Worm (Caenorhabditis elegans) whole organism, mixed stage, embryonic: Measurements from ENCODE around the gene gars-1.

Experiments
- M03D4.4 ChIP-seq: sonication (generic microtip); optimal IDR thresholded peaks from 2 replicates; lab custom pipeline; 2017; ENCODE audit warnings: mild to moderate bottlenecking, missing genetic modification characterization, missing compliant biosample characterization
- bed-3 ChIP-seq: fragments of 200-800 bp; sonication (Bioruptor generic); optimal IDR thresholded peaks from 3 replicates; lab custom pipeline; 2018; ENCODE audit warnings: mild to moderate bottlenecking, missing genetic modification characterization, moderate library complexity, missing compliant biosample characterization
- blmp-1 ChIP-seq: fragments of 150-350 bp; optimal IDR thresholded peaks from 2 replicates; lab custom pipeline; 2014; ENCODE audit warnings: missing biosample characterization, missing genetic modification characterization
- ceh-39 ChIP-seq: fragments of 150-350 bp; optimal IDR thresholded peaks from 2 replicates; lab custom pipeline; 2014; ENCODE audit warnings: missing biosample characterization, missing genetic modification characterization
- ceh-43 ChIP-seq: fragments of 200-800 bp; sonication (Bioruptor generic); optimal IDR thresholded peaks from 2 replicates; lab custom pipeline; 2018; ENCODE audit warnings: mild to moderate bottlenecking, missing genetic modification characterization, moderate library complexity, missing compliant biosample characterization
- ceh-83 ChIP-seq: fragments of 200-800 bp; sonication (Bioruptor generic); optimal IDR thresholded peaks from 2 replicates; lab custom pipeline; 2018; ENCODE audit warnings: mild to moderate bottlenecking, missing genetic modification characterization, missing compliant biosample characterization
- ces-1 ChIP-seq: fragments of 150-350 bp; optimal IDR thresholded peaks from 2 replicates; lab custom pipeline; 2014; ENCODE audit warnings: missing biosample characterization, missing genetic modification reagents, missing genetic modification characterization
- cnd-1 ChIP-seq: fragments of 200-800 bp; sonication (Bioruptor generic); optimal IDR thresholded peaks from 2 replicates; lab custom pipeline; 2018; ENCODE audit warnings: mild to moderate bottlenecking, missing genetic modification characterization, missing compliant biosample characterization
- drap-1 ChIP-seq: fragments of 200-800 bp; sonication (Bioruptor generic); optimal IDR thresholded peaks from 3 replicates; lab custom pipeline; 2018; ENCODE audit warnings: mild to moderate bottlenecking, missing genetic modification characterization, missing compliant biosample characterization
- elt-1 ChIP-seq: sonication (generic microtip); optimal IDR thresholded peaks from 2 replicates; lab custom pipeline; 2017; ENCODE audit warnings: missing genetic modification characterization, mild to moderate bottlenecking, missing compliant biosample characterization, antibody characterized with exemption, moderate library complexity, borderline replicate concordance; ENCODE audit not compliant: insufficient read depth
- elt-3 ChIP-seq: fragments of 150-350 bp; optimal IDR thresholded peaks from 2 replicates; lab custom pipeline; 2014; ENCODE audit warnings: missing biosample characterization, missing genetic modification characterization
- flh-1 ChIP-seq: fragments of 200-800 bp; sonication (Bioruptor generic); optimal IDR thresholded peaks from 2 replicates; lab custom pipeline; 2018; ENCODE audit warnings: mild to moderate bottlenecking, missing genetic modification characterization, moderate library complexity, missing compliant biosample characterization
- ham-2 ChIP-seq: fragments of 200-800 bp; sonication (Bioruptor generic); optimal IDR thresholded peaks from 2 replicates; lab custom pipeline; 2018; ENCODE audit warnings: mild to moderate bottlenecking, missing genetic modification characterization, missing compliant biosample characterization
- hlh-1 ChIP-seq: fragments of 150-350 bp; optimal IDR thresholded peaks from 2 replicates; lab custom pipeline; 2014; ENCODE audit warnings: missing biosample characterization, missing genetic modification reagents, missing genetic modification characterization
- lin-13 ChIP-seq: fragments of 150-350 bp; optimal IDR thresholded peaks from 2 replicates; lab custom pipeline; 2014; ENCODE audit warnings: missing biosample characterization, missing genetic modification characterization
- lin-32 ChIP-seq: fragments of 200-800 bp; sonication (Bioruptor generic); optimal IDR thresholded peaks from 2 replicates; lab custom pipeline; 2018; ENCODE audit warnings: mild to moderate bottlenecking, missing genetic modification characterization, missing compliant biosample characterization
- lsy-2 ChIP-seq: fragments of 150-350 bp; optimal IDR thresholded peaks from 2 replicates; lab custom pipeline; 2014; ENCODE audit warnings: missing biosample characterization, missing genetic modification characterization
- mab-5 ChIP-seq: fragments of 150-350 bp; optimal IDR thresholded peaks from 2 replicates; lab custom pipeline; 2014; ENCODE audit warnings: missing biosample characterization, missing genetic modification characterization
- mep-1 ChIP-seq: fragments of 150-350 bp; optimal IDR thresholded peaks from 2 replicates; lab custom pipeline; 2017; ENCODE audit warnings: missing biosample characterization, missing genetic modification reagents, missing genetic modification characterization, inconsistent platforms
- mls-2 ChIP-seq: sonication (generic microtip); optimal IDR thresholded peaks from 2 replicates; lab custom pipeline; 2016; ENCODE audit warnings: mild to moderate bottlenecking, missing genetic modification characterization, moderate library complexity, missing compliant biosample characterization
- nhr-12 ChIP-seq: fragments of 150-350 bp; optimal IDR thresholded peaks from 2 replicates; lab custom pipeline; 2014; ENCODE audit warnings: missing biosample characterization, missing genetic modification characterization
- nhr-2 ChIP-seq: fragments of 150-350 bp; optimal IDR thresholded peaks from 2 replicates; lab custom pipeline; 2014; ENCODE audit warnings: missing biosample characterization, missing genetic modification characterization
- nhr-237 ChIP-seq: fragments of 150-350 bp; optimal IDR thresholded peaks from 2 replicates; lab custom pipeline; 2014; ENCODE audit warnings: missing biosample characterization, missing genetic modification characterization
- nhr-28 ChIP-seq: fragments of 150-350 bp; optimal IDR thresholded peaks from 2 replicates; lab custom pipeline; 2014; ENCODE audit warnings: missing biosample characterization, missing genetic modification characterization
- nhr-76 ChIP-seq: sonication (generic microtip); optimal IDR thresholded peaks from 2 replicates; lab custom pipeline; 2017; ENCODE audit warnings: missing biosample characterization, missing genetic modification characterization
- pha-4 ChIP-seq: fragments of 150-350 bp; optimal IDR thresholded peaks from 2 replicates; lab custom pipeline; 2018; ENCODE audit warnings: missing biosample characterization, missing genetic modification reagents, missing genetic modification characterization
- sem-2 ChIP-seq: fragments of 200-800 bp; sonication (Bioruptor generic); optimal IDR thresholded peaks from 2 replicates; lab custom pipeline; 2018; ENCODE audit warnings: mild to moderate bottlenecking, missing genetic modification characterization, missing compliant biosample characterization
- snpc-4 ChIP-seq: fragments of 150-350 bp; optimal IDR thresholded peaks from 2 replicates; lab custom pipeline; 2014; ENCODE audit warnings: missing biosample characterization, missing genetic modification characterization
- sptf-1 ChIP-seq: sonication (generic microtip); optimal IDR thresholded peaks from 2 replicates; lab custom pipeline; 2017; ENCODE audit warnings: mild to moderate bottlenecking, missing genetic modification characterization, moderate library complexity, missing compliant biosample characterization
- tbx-8 ChIP-seq: fragments of 200-800 bp; sonication (Bioruptor generic); optimal IDR thresholded peaks from 2 replicates; lab custom pipeline; 2018; ENCODE audit warnings: mild to moderate bottlenecking, missing genetic modification characterization, moderate library complexity, missing compliant biosample characterization
- unc-120 ChIP-seq: sonication (generic microtip); optimal IDR thresholded peaks from 2 replicates; lab custom pipeline; 2017; ENCODE audit warnings: missing genetic modification characterization, missing compliant biosample characterization; ENCODE audit not compliant: poor library complexity, severe bottlenecking
- unc-62 ChIP-seq: fragments of 150-350 bp; optimal IDR thresholded peaks from 2 replicates; lab custom pipeline; 2014; ENCODE audit warnings: missing biosample characterization, missing genetic modification reagents, missing genetic modification characterization
- zip-8 ChIP-seq: fragments of 150-350 bp; optimal IDR thresholded peaks from 2 replicates; lab custom pipeline; 2014; ENCODE audit warnings: missing biosample characterization, missing genetic modification characterization
- ztf-11 ChIP-seq: fragments of 150-350 bp; optimal IDR thresholded peaks from 2 replicates; lab custom pipeline; 2014; ENCODE audit warnings: missing biosample characterization, missing genetic modification characterization

gars-1 gene

DNA sequence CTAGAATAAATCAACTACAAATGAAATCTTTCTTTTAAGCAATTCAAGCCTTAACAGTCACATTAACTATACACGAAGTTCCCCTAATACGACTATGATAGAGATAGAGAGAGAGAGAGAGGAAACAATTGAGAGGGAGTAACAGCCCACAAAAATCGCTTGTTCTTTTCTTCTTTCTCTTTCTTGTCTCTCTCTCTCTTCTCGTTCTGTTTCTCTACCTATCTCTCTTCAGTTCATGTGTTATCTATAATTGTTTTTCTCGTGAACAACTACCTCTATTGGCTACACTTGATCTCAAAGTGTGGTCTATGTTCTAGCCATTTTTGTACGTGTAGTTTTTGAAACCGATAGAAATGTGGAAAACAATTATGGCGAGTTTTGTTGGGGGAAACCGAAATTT is 39.2 kb upstream of the gars-1 start:
- TF ChIP-seq lin-32 (GFP tag; lab: Kevin White, UChicago): no peak
- no peak for TF ChIP-seq sem-2
- no peak for TF ChIP-seq mep-1 (tag; lab: Kevin White, UChicago)
- no peak for TF ChIP-seq lin-13 (tag; lab: Kevin White, UChicago)
- no peak for TF ChIP-seq flh-1 (GFP tag; lab: Kevin White, UChicago)
- TF ChIP-seq unc-62 (GFP tag; lab: Kevin White, UChicago): no peak
- no peak for TF ChIP-seq lsy-2 (tag; lab: Kevin White, UChicago)
- no peak for TF ChIP-seq mab-5 (tag; lab: Kevin White, UChicago)
- no peak for TF ChIP-seq elt-3
- no peak for TF ChIP-seq ztf-11 (tag; lab: Kevin White, UChicago)
- no peak for TF ChIP-seq tbx-8 (GFP tag; lab: Kevin White, UChicago)
- TF ChIP-seq nhr-76: no peak
- TF ChIP-seq ham-2 (GFP tag; lab: Kevin White, UChicago): peak; percentile 25
- no peak for TF ChIP-seq ceh-39 (tag; lab: Kevin White, UChicago)
- TF ChIP-seq nhr-28 (tag; lab: Kevin White, UChicago): peak; percentile 18
- no peak for TF ChIP-seq elt-1
- TF ChIP-seq cnd-1 (tag; lab: Kevin White, UChicago): no peak
- TF ChIP-seq M03D4.4 (tag; lab: Kevin White, UChicago): no peak
- no peak for TF ChIP-seq nhr-2
- no peak for TF ChIP-seq mls-2
- TF ChIP-seq sptf-1 (tag; lab: Kevin White, UChicago): no peak
- TF ChIP-seq blmp-1 (tag; lab: Kevin White, UChicago): no peak
- no peak for TF ChIP-seq ces-1 (GFP tag; lab: Kevin White, UChicago)
- TF ChIP-seq hlh-1 (tag; lab: Kevin White, UChicago): no peak
- peak; percentile 1 for TF ChIP-seq nhr-237 (tag; lab: Kevin White, UChicago)
- no peak for TF ChIP-seq ceh-83
- peak; percentile 66 for TF ChIP-seq unc-120 (tag; lab: Kevin White, UChicago)
- TF ChIP-seq zip-8: no peak
- no peak for TF ChIP-seq pha-4

DNA sequence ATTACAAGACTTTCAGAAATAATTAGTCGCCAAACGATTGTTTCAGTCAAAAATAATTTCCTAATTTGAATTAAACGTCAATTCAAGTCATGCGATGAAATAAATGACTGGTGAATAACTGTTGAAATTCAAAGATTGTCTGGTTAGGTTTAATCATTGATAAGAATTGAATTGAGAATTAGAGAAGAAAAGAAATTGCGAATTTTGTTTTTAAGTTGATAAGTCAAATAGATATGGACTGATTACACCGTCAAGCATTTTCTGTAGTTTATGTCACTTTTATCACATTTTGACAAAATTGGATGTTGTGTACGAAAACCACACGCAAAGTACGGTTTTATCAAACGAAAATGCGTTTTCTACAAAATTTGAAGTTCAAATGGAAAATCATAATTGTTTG is 37.8 kb upstream of the gars-1 start:
- TF ChIP-seq mab-5 (tag; lab: Kevin White, UChicago): no peak

DNA sequence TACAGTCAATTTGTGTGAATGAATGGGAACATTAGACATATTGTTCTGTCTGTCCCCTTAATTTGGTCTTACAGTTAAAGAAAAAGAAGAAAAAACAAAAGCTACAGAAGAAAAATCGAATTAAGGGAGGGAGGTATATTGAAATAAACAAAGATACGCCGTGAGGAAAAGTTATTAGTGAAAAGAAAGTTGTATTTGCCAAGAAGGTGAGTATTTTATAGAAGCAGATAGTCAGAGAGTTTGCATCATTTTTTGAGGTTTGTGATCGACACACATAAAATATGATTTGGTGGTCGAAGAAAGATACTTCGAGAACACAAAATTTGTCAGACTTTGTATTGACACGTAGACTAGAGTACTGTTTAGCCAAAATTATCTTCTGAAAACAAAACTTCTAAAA is 36.9 kb upstream of the gars-1 start:
- no peak for TF ChIP-seq zip-8
- no peak for TF ChIP-seq ceh-43 (GFP tag; lab: Kevin White, UChicago)
- no peak for TF ChIP-seq sem-2
- no peak for TF ChIP-seq M03D4.4 (tag; lab: Kevin White, UChicago)
- TF ChIP-seq nhr-2: no peak
- no peak for TF ChIP-seq lin-32 (GFP tag; lab: Kevin White, UChicago)
- no peak for TF ChIP-seq elt-1
- TF ChIP-seq ham-2 (GFP tag; lab: Kevin White, UChicago): no peak
- TF ChIP-seq snpc-4 (tag; lab: Kevin White, UChicago): no peak
- TF ChIP-seq elt-3: no peak
- no peak for TF ChIP-seq tbx-8 (GFP tag; lab: Kevin White, UChicago)
- no peak for TF ChIP-seq nhr-12 (tag; lab: Kevin White, UChicago)

DNA sequence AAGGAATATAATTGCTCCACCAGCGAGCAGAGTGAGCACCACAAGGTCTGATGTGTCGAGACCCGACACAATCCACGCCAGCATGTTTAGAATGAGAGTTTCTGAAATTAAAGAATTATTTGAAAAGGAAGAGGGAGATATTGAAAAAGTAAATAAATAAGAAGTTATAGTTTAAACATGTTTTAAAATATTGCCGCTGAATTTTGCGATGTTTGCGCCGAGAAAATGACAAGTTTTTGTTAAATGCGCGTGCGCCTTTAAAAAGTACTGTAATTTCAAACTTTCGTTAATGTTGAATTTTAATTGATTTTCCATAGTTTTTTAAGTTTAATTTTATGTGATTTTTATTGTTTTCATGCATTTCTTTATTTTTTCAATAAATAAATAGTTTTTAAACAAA is 36.1 kb upstream of the gars-1 start, which contains the start of gene emb-8:
Gene emb-8, minus strand, starts transcription at position 101 of the 400 bp plus-strand sequence.
- TF ChIP-seq unc-62 (GFP tag; lab: Kevin White, UChicago): no peak
- no peak for TF ChIP-seq ztf-11 (tag; lab: Kevin White, UChicago)
- no peak for TF ChIP-seq sptf-1 (tag; lab: Kevin White, UChicago)
- TF ChIP-seq pha-4: no peak
- no peak for TF ChIP-seq lin-13 (tag; lab: Kevin White, UChicago)
- TF ChIP-seq hlh-1 (tag; lab: Kevin White, UChicago): no peak
- no peak for TF ChIP-seq sem-2
- TF ChIP-seq mls-2: no peak
- no peak for TF ChIP-seq drap-1 (GFP tag; lab: Kevin White, UChicago)
- no peak for TF ChIP-seq nhr-28 (tag; lab: Kevin White, UChicago)
- TF ChIP-seq nhr-12 (tag; lab: Kevin White, UChicago): no peak
- TF ChIP-seq elt-1: no peak
- TF ChIP-seq cnd-1 (tag; lab: Kevin White, UChicago): no peak
- no peak for TF ChIP-seq blmp-1 (tag; lab: Kevin White, UChicago)
- no peak for TF ChIP-seq mab-5 (tag; lab: Kevin White, UChicago)
- no peak for TF ChIP-seq ces-1 (GFP tag; lab: Kevin White, UChicago)
- TF ChIP-seq unc-120 (tag; lab: Kevin White, UChicago): no peak
- TF ChIP-seq ceh-43 (GFP tag; lab: Kevin White, UChicago): no peak
- no peak for TF ChIP-seq bed-3 (GFP tag; lab: Kevin White, UChicago)
